Worm (Caenorhabditis elegans): ENCODE data around the gene T04C9.2.

DNA sequence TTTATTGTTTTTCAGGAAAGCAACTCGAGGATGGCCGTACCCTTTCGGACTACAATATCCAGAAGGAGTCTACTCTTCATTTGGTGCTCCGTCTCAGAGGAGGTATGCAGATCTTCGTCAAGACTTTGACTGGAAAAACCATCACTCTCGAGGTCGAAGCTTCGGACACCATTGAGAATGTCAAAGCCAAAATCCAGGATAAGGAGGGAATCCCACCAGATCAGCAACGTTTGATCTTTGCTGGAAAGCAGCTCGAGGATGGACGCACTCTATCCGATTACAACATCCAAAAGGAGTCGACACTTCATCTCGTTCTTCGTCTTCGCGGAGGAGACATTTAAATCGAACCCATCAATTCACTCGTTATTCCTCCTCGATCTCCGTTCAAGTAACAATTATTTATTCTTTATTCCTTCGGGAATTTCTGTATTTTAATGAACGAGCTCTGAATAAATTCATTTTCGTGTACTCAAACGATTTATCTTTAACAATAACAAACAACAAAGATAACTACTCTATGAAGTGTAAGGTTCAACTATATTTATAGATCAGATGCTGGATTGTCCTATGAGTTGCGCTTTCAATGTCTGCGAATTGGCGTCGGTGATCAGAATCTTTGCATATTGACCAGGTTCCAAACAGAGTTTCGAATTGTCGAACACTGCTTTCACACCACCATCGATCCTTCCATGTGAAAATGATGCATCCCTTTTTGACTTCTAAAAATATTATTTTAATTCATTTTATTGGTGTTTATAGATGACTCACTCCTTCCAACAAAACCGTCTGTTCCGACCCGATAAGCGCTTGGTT is 48.1 kb upstream of the T04C9.2 start:
- TF ChIP-seq nhr-232 (tag; optimal IDR thresholded peaks at IDR 0.05) (no peak), tbx-7 (tag; optimal IDR thresholded peaks at IDR 0.05) (no peak), unc-55 (GFP tag; optimal IDR thresholded peaks at IDR 0.05) (no peak), hlh-6 (tag; optimal IDR thresholded peaks at IDR 0.05) (no peak), pqm-1 (tag; optimal IDR thresholded peaks at IDR 0.05) (no peak), F13H6.1 (tag; optimal IDR thresholded peaks at IDR 0.05) (no peak), fkh-10 (GFP tag; optimal IDR thresholded peaks at IDR 0.05) (no peak)
